Worm (Caenorhabditis elegans) whole organism, dauer: Measurements from ENCODE around the gene F37C12.18.

Experiments used
- unc-62 ChIP-seq: sonication (generic microtip); optimal IDR thresholded peaks from 2 replicates; lab custom pipeline; 2017; ENCODE audit warnings: missing biosample characterization, missing genetic modification reagents, missing genetic modification characterization

Gene F37C12.18

ce11 chrIII:7209721-7210120 lies 14.5 kb upstream of the F37C12.18 start, which contains the start of gene R151.2:
TSS of gene R151.2 (plus strand) at chrIII:7209967.
- no peak for TF ChIP-seq unc-62 (GFP tag; lab: Kevin White, UChicago)

ce11 chrIII:7207903-7208497 lies 12.8 kb upstream of the F37C12.18 start, which contains the start of gene rpl-6:
TSS of gene rpl-6 (plus strand) at chrIII:7208447.
- TF ChIP-seq unc-62 (GFP tag; lab: Kevin White, UChicago), result no peak

DNA sequence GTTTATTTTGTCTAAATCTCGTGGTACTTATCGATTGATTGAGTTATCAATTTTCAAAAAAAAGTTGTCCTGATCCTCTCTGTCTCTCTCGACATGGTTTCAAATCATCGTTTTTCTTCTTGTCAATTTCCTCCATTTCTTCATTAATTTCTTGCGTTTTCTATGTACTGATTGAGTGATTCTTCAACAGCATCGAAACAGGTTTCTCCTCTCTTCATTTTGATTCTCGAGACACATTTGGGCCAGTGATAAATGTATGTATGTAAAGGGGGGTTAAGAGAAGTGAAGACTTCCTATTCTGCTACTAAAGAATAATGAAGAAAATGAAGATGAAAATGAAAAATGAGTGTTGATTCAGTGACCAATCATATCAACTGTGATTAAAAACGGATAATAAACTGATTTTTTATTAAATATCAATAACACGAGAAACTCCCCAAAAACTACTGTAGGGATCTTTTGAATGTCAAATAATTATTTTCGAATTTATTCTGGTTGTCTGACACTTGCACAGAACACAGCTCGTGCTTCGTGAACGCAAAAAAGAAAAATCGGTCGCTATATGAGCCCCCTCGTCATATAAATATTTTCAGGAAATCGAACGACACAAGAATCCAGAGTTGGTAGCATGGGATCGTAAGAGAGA lies 8.0 kb upstream of the F37C12.18 start:
- no peak for TF ChIP-seq unc-62 (GFP tag; lab: Kevin White, UChicago)

ce11 chrIII:7201378-7202256 lies 6.4 kb upstream of the F37C12.18 start, which contains the start of gene dpy-31:
TSS of gene dpy-31 (plus strand) at chrIII:7202206.
- TF ChIP-seq unc-62 (GFP tag; lab: Kevin White, UChicago), result no peak

- no peak for TF ChIP-seq unc-62 (GFP tag; lab: Kevin White, UChicago)
Measured at ce11 chrIII:7199467-7199866, 4.2 kb upstream of the F37C12.18 start.

DNA sequence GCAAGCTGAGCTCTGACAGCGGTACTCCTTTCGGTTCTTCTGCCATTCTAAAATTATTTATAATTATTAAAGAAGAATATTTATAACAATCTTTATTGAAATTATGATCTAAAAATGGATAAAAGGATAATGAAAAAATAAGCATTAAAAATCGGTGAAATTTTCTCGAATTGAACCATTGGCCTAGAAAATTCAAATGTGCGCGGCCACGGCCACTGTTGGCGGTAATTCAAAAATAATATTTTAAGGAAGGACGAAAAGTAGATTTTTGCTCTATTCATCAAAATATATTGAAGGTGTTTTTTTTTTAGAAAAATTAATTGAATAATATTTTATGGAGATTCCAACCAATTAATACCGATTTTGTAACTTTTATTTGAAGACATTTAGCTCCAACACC lies 3.6 kb upstream of the F37C12.18 start, which contains the start of gene pfd-5:
TSS of gene pfd-5 (minus strand) at position 47 of the 400 bp plus-strand sequence.
- TF ChIP-seq unc-62 (GFP tag; lab: Kevin White, UChicago), result no peak

DNA sequence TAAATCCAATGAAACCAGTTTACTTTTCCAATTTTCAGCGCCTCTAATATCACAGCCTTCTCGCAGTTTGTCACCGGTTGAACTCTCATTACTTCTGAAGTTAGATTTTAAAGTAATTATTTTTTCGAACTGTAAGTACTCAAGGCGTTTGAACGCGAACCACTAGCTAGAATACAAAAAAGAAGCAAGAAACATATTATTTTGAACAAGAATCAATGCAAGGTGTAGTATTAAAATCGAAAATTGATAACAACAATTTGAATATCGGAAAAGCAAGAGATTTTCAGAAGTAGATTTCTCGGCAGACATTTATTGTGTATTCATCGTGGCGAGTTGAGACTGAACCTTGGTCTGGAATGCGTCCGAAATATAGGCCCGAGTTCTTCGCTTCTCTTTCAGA lies 2.7 kb upstream of the F37C12.18 start, which contains the start of gene exos-9:
TSS of gene exos-9 (minus strand) at position 101 of the 400 bp plus-strand sequence.
- no peak for TF ChIP-seq unc-62 (GFP tag; lab: Kevin White, UChicago)

DNA sequence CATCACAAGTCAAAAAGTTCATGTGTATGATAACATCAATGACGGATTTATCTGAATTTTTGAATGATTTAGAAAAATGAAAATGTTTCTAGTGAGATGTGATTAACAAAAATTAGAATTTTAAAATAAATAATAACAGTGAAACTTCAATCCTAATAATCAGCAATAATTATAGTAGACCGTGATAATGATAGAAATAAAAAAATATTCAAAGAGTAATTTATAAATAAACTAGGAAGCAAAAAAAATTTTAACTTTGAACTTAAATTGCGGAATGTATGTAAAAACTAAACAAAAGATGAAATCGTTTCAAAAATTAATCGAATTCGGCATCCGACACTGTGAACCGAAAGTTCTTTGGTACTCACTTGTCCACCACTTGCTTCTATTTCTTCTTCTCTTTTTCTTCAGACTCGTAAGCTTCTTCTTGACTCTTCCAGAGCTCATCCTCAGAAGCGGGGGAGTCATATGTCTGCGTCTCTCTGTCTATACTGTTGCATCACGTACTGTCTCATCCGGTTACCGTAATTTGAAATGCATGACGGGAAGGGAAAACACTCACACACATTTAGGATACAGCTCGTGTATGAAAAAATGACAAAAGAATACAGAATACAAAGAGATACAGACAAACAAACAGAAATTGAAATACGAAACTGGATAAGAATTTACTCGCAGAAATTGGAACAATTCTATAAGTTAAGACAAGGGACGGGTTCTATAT lies 2.1 kb downstream of the F37C12.18 start, which contains the start of gene mec-14:
TSS of gene mec-14 (minus strand) at position 51 of the 724 bp plus-strand sequence.
- no peak for TF ChIP-seq unc-62 (GFP tag; lab: Kevin White, UChicago)

- TF ChIP-seq unc-62 (GFP tag; lab: Kevin White, UChicago), result no peak
Measured at ce11 chrIII:7189581-7190128, 5.6 kb downstream of the F37C12.18 start, which contains the start of gene rps-21. TSS of gene rps-21 (minus strand) at chrIII:7189631.

- TF ChIP-seq unc-62 (GFP tag; lab: Kevin White, UChicago), result no peak
Measured at ce11 chrIII:7188300-7189052, 6.7 kb downstream of the F37C12.18 start, which contains the start of the genes F37C12.21 and F37C12.10. TSS of gene F37C12.21 (plus strand) at chrIII:7188357. TSS of gene F37C12.10 (minus strand) at chrIII:7188384.

ce11 chrIII:7185473-7185872 lies 9.8 kb downstream of the F37C12.18 start, which contains the start of gene F37C12.14:
TSS of gene F37C12.14 (minus strand) at chrIII:7185573.
- no peak for TF ChIP-seq unc-62 (GFP tag; lab: Kevin White, UChicago)

ce11 chrIII:7184022-7184421 lies 11.2 kb downstream of the F37C12.18 start, which contains the start of gene yju-2:
TSS of gene yju-2 (plus strand) at chrIII:7184336.
- TF ChIP-seq unc-62 (GFP tag; lab: Kevin White, UChicago), result no peak

DNA sequence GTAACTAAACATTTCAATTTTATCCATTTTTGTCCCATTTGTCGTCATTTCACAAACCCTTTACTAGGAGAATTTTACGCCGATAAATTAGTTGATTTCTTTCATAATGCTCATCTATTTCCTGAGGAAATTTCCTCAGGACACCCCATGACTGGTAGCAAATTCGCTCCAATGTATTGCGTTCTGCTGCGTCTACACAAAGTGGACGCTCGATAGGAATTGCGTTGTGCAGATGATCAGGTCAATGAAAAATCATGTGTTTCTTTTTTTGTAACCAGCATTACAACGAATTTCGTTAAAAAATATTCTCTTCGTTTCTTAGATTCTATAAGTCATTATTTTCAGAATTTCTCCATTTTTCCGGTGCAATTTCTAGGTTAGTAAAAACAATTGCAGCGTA lies 13.4 kb downstream of the F37C12.18 start, which contains the start of gene epg-4:
TSS of gene epg-4 (plus strand) at position 346 of the 400 bp plus-strand sequence.
- TF ChIP-seq unc-62 (GFP tag; lab: Kevin White, UChicago), result no peak
